Fruit fly (Drosophila melanogaster) whole organism, wandering third instar larva: ENCODE results near the gene Ilk.

Experiments
- Abd-B ChIP-seq: fragments of >200 bp; optimal IDR thresholded peaks from 2 replicates; lab custom pipeline; 2017; ENCODE audit warnings: missing biosample characterization, missing genetic modification characterization
- CG32264 ChIP-seq: fragments of 200-800 bp; sonication (Bioruptor generic); optimal IDR thresholded peaks from 2 replicates; lab custom pipeline; 2016; ENCODE audit warnings: missing biosample characterization, missing genetic modification characterization
- CG9705 ChIP-seq: fragments of 200-800 bp; sonication (Bioruptor generic); optimal IDR thresholded peaks from 2 replicates; lab custom pipeline; 2018; ENCODE audit warnings: missing biosample characterization, mild to moderate bottlenecking, missing genetic modification characterization
- CrebA ChIP-seq: fragments of 200-800 bp; sonication (Bioruptor generic); optimal IDR thresholded peaks from 2 replicates; lab custom pipeline; 2016; ENCODE audit warnings: missing biosample characterization, mild to moderate bottlenecking, missing genetic modification characterization, borderline replicate concordance
- Dfd ChIP-seq: fragments of >200 bp; optimal IDR thresholded peaks from 2 replicates; lab custom pipeline; 2017; ENCODE audit warnings: missing biosample characterization, missing genetic modification characterization
- Dif ChIP-seq: fragments of 200-275, 200-300 bp; sonication (Bioruptor generic); optimal IDR thresholded peaks from 2 replicates; lab custom pipeline; 2018; ENCODE audit warnings: missing biosample characterization, missing genetic modification characterization; ENCODE audit not compliant: partially characterized antibody
- GATAd ChIP-seq: sonication (Bioruptor generic); optimal IDR thresholded peaks from 2 replicates; lab custom pipeline; 2016; ENCODE audit warnings: missing biosample characterization, missing genetic modification characterization
- HLH106 ChIP-seq: fragments of 200-800 bp; optimal IDR thresholded peaks from 3 replicates; lab custom pipeline; 2019; ENCODE audit warnings: missing biosample characterization, mild to moderate bottlenecking, missing genetic modification characterization, moderate library complexity
- Hnf4 ChIP-seq: fragments of 200-800 bp; sonication (Bioruptor generic); optimal IDR thresholded peaks from 2 replicates; lab custom pipeline; 2016; ENCODE audit warnings: missing biosample characterization, mild to moderate bottlenecking, missing genetic modification characterization
- Hr78 ChIP-seq: fragments of >200 bp; optimal IDR thresholded peaks from 2 replicates; lab custom pipeline; 2017; ENCODE audit warnings: missing biosample characterization, missing genetic modification characterization
- Hr83 ChIP-seq: fragments of 200-300 bp; sonication (Bioruptor generic); optimal IDR thresholded peaks from 2 replicates; lab custom pipeline; 2016; ENCODE audit warnings: missing biosample characterization, mild to moderate bottlenecking, missing genetic modification characterization, moderate library complexity; ENCODE audit not compliant: poor library complexity, severe bottlenecking
- Jra ChIP-seq: sonication (Bioruptor generic); optimal IDR thresholded peaks from 2 replicates; lab custom pipeline; 2016; ENCODE audit warnings: missing biosample characterization, missing genetic modification characterization
- Mio ChIP-seq: sonication (Bioruptor generic); optimal IDR thresholded peaks from 2 replicates; lab custom pipeline; 2016; ENCODE audit warnings: missing biosample characterization, missing genetic modification characterization
- Myc ChIP-seq: fragments of >200 bp; optimal IDR thresholded peaks from 2 replicates; lab custom pipeline; 2017
- N ChIP-seq: fragments of >200 bp; optimal IDR thresholded peaks from 2 replicates; lab custom pipeline; 2018; ENCODE audit warnings: missing biosample characterization, missing external identifiers, missing genetic modification characterization
- OdsH ChIP-seq: fragments of 200-800 bp; sonication (Bioruptor generic); optimal IDR thresholded peaks from 2 replicates; lab custom pipeline; 2016; ENCODE audit warnings: missing biosample characterization, mild to moderate bottlenecking, missing genetic modification characterization
- Rel ChIP-seq, 2 experiments: fragments of 200-800 bp; sonication (Bioruptor generic) in 1 of 2; optimal IDR thresholded peaks; 2 replicates in 1 of 2; 3 replicates in 1 of 2; lab custom pipeline; 2016 to 2019; ENCODE audit warnings: mild to moderate bottlenecking in 2 of 2, missing biosample characterization in 2 of 2, missing genetic modification characterization in 2 of 2, moderate library complexity in 1 of 2
- Sp1 ChIP-seq: fragments of 200-800 bp; sonication (Bioruptor generic); optimal IDR thresholded peaks from 3 replicates; lab custom pipeline; 2019; ENCODE audit warnings: missing biosample characterization, mild to moderate bottlenecking, missing genetic modification characterization, moderate library complexity
- Vsx2 ChIP-seq: fragments of 200-300, 225-300 bp; sonication (Bioruptor generic); optimal IDR thresholded peaks from 2 replicates; lab custom pipeline; 2018; ENCODE audit warnings: missing biosample characterization, missing genetic modification characterization; ENCODE audit not compliant: partially characterized antibody
- br ChIP-seq: fragments of 200-800 bp; sonication (Bioruptor generic); optimal IDR thresholded peaks from 2 replicates; lab custom pipeline; 2016; ENCODE audit warnings: missing biosample characterization, missing genetic modification characterization
- brk ChIP-seq: fragments of 200-800 bp; sonication (Bioruptor generic); optimal IDR thresholded peaks from 2 replicates; lab custom pipeline; 2016; ENCODE audit warnings: missing biosample characterization, mild to moderate bottlenecking, missing genetic modification characterization
- dl ChIP-seq, 2 experiments: fragments of 175-275, 200-275 bp in 1 of 2; fragments of 200-275 bp in 1 of 2; sonication (Bioruptor generic); optimal IDR thresholded peaks; lab custom pipeline; 2018; ENCODE audit warnings: mild to moderate bottlenecking in 2 of 2, missing biosample characterization in 2 of 2, missing genetic modification characterization in 2 of 2, moderate library complexity in 2 of 2; ENCODE audit not compliant: partially characterized antibody in 2 of 2, insufficient read depth in 1 of 2
- dmrt93B ChIP-seq: fragments of 200-800 bp; sonication (Bioruptor generic); optimal IDR thresholded peaks from 2 replicates; lab custom pipeline; 2018; ENCODE audit warnings: missing biosample characterization, mild to moderate bottlenecking, missing genetic modification characterization
- dsf ChIP-seq: sonication (Bioruptor generic); optimal IDR thresholded peaks from 2 replicates; lab custom pipeline; 2016; ENCODE audit warnings: missing biosample characterization, missing genetic modification characterization, borderline replicate concordance
- ey ChIP-seq: fragments of 200-800 bp; sonication (Bioruptor generic); optimal IDR thresholded peaks from 2 replicates; lab custom pipeline; 2016; ENCODE audit warnings: missing biosample characterization, missing genetic modification characterization
- foxo ChIP-seq, 2 experiments: fragments of 200-800 bp; sonication (Bioruptor generic); optimal IDR thresholded peaks; 2 replicates in 1 of 2; 3 replicates in 1 of 2; lab custom pipeline; 2016 to 2017; ENCODE audit warnings: missing biosample characterization in 2 of 2, missing genetic modification characterization in 2 of 2
- fru ChIP-seq: fragments of 200-800 bp; sonication (Bioruptor generic); optimal IDR thresholded peaks from 3 replicates; lab custom pipeline; 2016; ENCODE audit warnings: missing biosample characterization, mild to moderate bottlenecking, missing genetic modification characterization
- h ChIP-seq: fragments of 200-800 bp; sonication (Bioruptor generic); optimal IDR thresholded peaks from 3 replicates; lab custom pipeline; 2016; ENCODE audit warnings: missing biosample characterization, mild to moderate bottlenecking, missing genetic modification characterization
- jim ChIP-seq: fragments of 175-275, 200-325 bp; sonication (Bioruptor generic); optimal IDR thresholded peaks from 2 replicates; lab custom pipeline; 2016; ENCODE audit warnings: missing biosample characterization, mild to moderate bottlenecking, missing genetic modification characterization
- lola ChIP-seq: fragments of >200 bp; optimal IDR thresholded peaks from 2 replicates; lab custom pipeline; 2017; ENCODE audit warnings: missing biosample characterization, missing genetic modification characterization
- pan ChIP-seq: fragments of >200 bp; optimal IDR thresholded peaks from 2 replicates; lab custom pipeline; 2017
- psq ChIP-seq: fragments of 200-800 bp; sonication (Bioruptor generic); optimal IDR thresholded peaks from 3 replicates; lab custom pipeline; 2017; ENCODE audit warnings: missing biosample characterization, mild to moderate bottlenecking, missing genetic modification characterization, moderate library complexity
- rgr ChIP-seq: fragments of 200-800 bp; sonication (Bioruptor generic); optimal IDR thresholded peaks from 3 replicates; lab custom pipeline; 2016; ENCODE audit warnings: missing biosample characterization, mild to moderate bottlenecking, missing genetic modification characterization
- sage ChIP-seq: fragments of 200-800 bp; sonication (Bioruptor generic); optimal IDR thresholded peaks from 2 replicates; lab custom pipeline; 2016; ENCODE audit warnings: missing biosample characterization, mild to moderate bottlenecking, missing genetic modification characterization
- sv ChIP-seq: fragments of 200-800 bp; sonication (Bioruptor generic); optimal IDR thresholded peaks from 3 replicates; lab custom pipeline; 2016; ENCODE audit warnings: missing biosample characterization, missing genetic modification characterization
- tai ChIP-seq: sonication (Bioruptor generic); optimal IDR thresholded peaks from 2 replicates; lab custom pipeline; 2016; ENCODE audit warnings: missing biosample characterization, missing genetic modification characterization
- usp ChIP-seq: fragments of >200 bp; optimal IDR thresholded peaks from 2 replicates; lab custom pipeline; 2017; ENCODE audit warnings: missing biosample characterization, missing genetic modification characterization
- woc ChIP-seq: sonication (Bioruptor generic); optimal IDR thresholded peaks from 2 replicates; lab custom pipeline; 2016; ENCODE audit warnings: missing biosample characterization, mild to moderate bottlenecking, missing genetic modification characterization

Gene Ilk

dm6 chr3L:21216697-21217291, at the start of gene Ilk, which contains the start of gene Trmt112:
Gene Ilk (plus strand): TSS chr3L:21216901.
Gene Trmt112 (minus strand): TSS chr3L:21216839.
- TF ChIP-seq Myc (lab: Kevin White, UChicago) (peak; percentile 70), tai (GFP tag; lab: Kevin White, UChicago) (no peak), Rel (GFP tag; optimal IDR thresholded peaks at IDR 0.05; lab: Kevin White, UChicago) (no peak), Rel (tag; optimal IDR thresholded peaks at IDR 0.05; lab: Kevin White, UChicago) (peak; percentile 37)

dm6 chr3L:21171905-21172304, 44.8 kb upstream of the Ilk start, which contains the start of gene Ac78C:
Gene Ac78C (minus strand): TSS chr3L:21171930.
- no peak for TF ChIP-seq usp (GFP tag; lab: Kevin White, UChicago)
- TF ChIP-seq ey, result peak; percentile 82
- TF ChIP-seq lola, result no peak
- peak; percentile 52 for TF ChIP-seq Mio (GFP tag; lab: Kevin White, UChicago)
- peak; percentile 56 to 89 for TF ChIP-seq foxo (GFP tag; optimal IDR thresholded peaks at IDR 0.05; lab: Kevin White, UChicago)
- TF ChIP-seq Myc (lab: Kevin White, UChicago), result no peak
- peak; percentile 82 for TF ChIP-seq Sp1 (GFP tag; lab: Kevin White, UChicago)
- no peak for TF ChIP-seq brk (GFP tag; lab: Kevin White, UChicago)
- peak; percentile 89 for TF ChIP-seq HLH106
- peak; percentile 18 for TF ChIP-seq Jra
- peak; percentile 92 for TF ChIP-seq fru (GFP tag; lab: Kevin White, UChicago)
- no peak for TF ChIP-seq dsf (GFP tag; lab: Kevin White, UChicago)
- peak; percentile 39 for TF ChIP-seq sage (GFP tag; lab: Kevin White, UChicago)
- no peak for TF ChIP-seq woc (GFP tag; lab: Kevin White, UChicago)
- TF ChIP-seq Abd-B, result no peak
- TF ChIP-seq rgr (GFP tag; lab: Kevin White, UChicago), result peak; percentile 87
- TF ChIP-seq dl (GFP tag; optimal IDR thresholded peaks at IDR 0.05; lab: Kevin White, UChicago; ENCODE audit: insufficient read depth in 1 of 2, partially characterized antibody in 2 of 2), result no peak
- no peak for TF ChIP-seq Rel (GFP tag; optimal IDR thresholded peaks at IDR 0.05; lab: Kevin White, UChicago)
- no peak for TF ChIP-seq Rel (tag; optimal IDR thresholded peaks at IDR 0.05; lab: Kevin White, UChicago)
- peak; percentile 46 for TF ChIP-seq GATAd (GFP tag; lab: Kevin White, UChicago)
- TF ChIP-seq tai (GFP tag; lab: Kevin White, UChicago), result no peak
- TF ChIP-seq CrebA, result peak; percentile 28
- peak; percentile 90 for TF ChIP-seq br (GFP tag; lab: Kevin White, UChicago)
- peak; percentile 9 for TF ChIP-seq Vsx2 (GFP tag; lab: Kevin White, UChicago)
- TF ChIP-seq jim (GFP tag; lab: Kevin White, UChicago), result no peak
- TF ChIP-seq OdsH, result peak; percentile 81
- no peak for TF ChIP-seq Dfd (GFP tag; lab: Kevin White, UChicago)
- peak; percentile 97 for TF ChIP-seq h (GFP tag; lab: Kevin White, UChicago)
- no peak for TF ChIP-seq pan (lab: Kevin White, UChicago)
- TF ChIP-seq CG9705 (GFP tag; lab: Kevin White, UChicago), result peak; percentile 82
- TF ChIP-seq psq, result peak; percentile 46
- TF ChIP-seq dmrt93B (GFP tag; lab: Kevin White, UChicago), result peak; percentile 67
- TF ChIP-seq Hr78 (GFP tag; lab: Kevin White, UChicago), result no peak
- no peak for TF ChIP-seq N (GFP tag; lab: Kevin White, UChicago)
- TF ChIP-seq sv (GFP tag; lab: Kevin White, UChicago), result peak; percentile 75
- TF ChIP-seq Dif (GFP tag; lab: Kevin White, UChicago), result no peak
- peak; percentile 88 for TF ChIP-seq Hnf4 (GFP tag; lab: Kevin White, UChicago)
- peak; percentile 43 for TF ChIP-seq Hr83 (GFP tag; lab: Kevin White, UChicago)
- TF ChIP-seq CG32264, result peak; percentile 62
